Worm (Caenorhabditis elegans) whole organism, L3 larva: ENCODE measurements around the gene mob-4.

Experiments used
- R02D3.7 ChIP-seq: fragments of 150-350 bp; optimal IDR thresholded peaks from 2 replicates; lab custom pipeline; 2014; ENCODE audit warnings: missing biosample characterization, missing genetic modification characterization
- ZK546.5 ChIP-seq: sonication (generic microtip); optimal IDR thresholded peaks from 2 replicates; lab custom pipeline; 2017; ENCODE audit warnings: missing biosample characterization, missing genetic modification characterization
- aly-2 ChIP-seq: fragments of 150-350 bp; optimal IDR thresholded peaks from 2 replicates; lab custom pipeline; 2014; ENCODE audit warnings: missing biosample characterization, missing genetic modification characterization
- ceh-16 ChIP-seq: sonication (generic microtip); optimal IDR thresholded peaks from 2 replicates; lab custom pipeline; 2017; ENCODE audit warnings: missing biosample characterization, missing genetic modification characterization
- ceh-28 ChIP-seq: fragments of 150-350 bp; optimal IDR thresholded peaks from 2 replicates; lab custom pipeline; 2014; ENCODE audit warnings: missing biosample characterization, missing genetic modification reagents, missing genetic modification characterization
- ceh-82 ChIP-seq: fragments of 150-350 bp; optimal IDR thresholded peaks from 2 replicates; lab custom pipeline; 2014; ENCODE audit warnings: missing biosample characterization, missing genetic modification characterization
- ceh-9 ChIP-seq: sonication (generic microtip); optimal IDR thresholded peaks from 2 replicates; lab custom pipeline; 2018; ENCODE audit warnings: missing biosample characterization, missing genetic modification characterization
- daf-12 ChIP-seq: fragments of 150-350 bp; optimal IDR thresholded peaks from 2 replicates; lab custom pipeline; 2014; ENCODE audit warnings: missing biosample characterization, missing genetic modification reagents, missing genetic modification characterization
- egl-5 ChIP-seq: fragments of 150-350 bp; optimal IDR thresholded peaks from 2 replicates; lab custom pipeline; 2017; ENCODE audit warnings: missing biosample characterization, missing genetic modification reagents, missing genetic modification characterization, inconsistent platforms
- elt-2 ChIP-seq: sonication (generic microtip); optimal IDR thresholded peaks from 2 replicates; lab custom pipeline; 2016; ENCODE audit warnings: missing genetic modification reagents, mild to moderate bottlenecking, missing genetic modification characterization, missing compliant biosample characterization
- elt-3 ChIP-seq, 3 experiments: fragments of 150-350 bp in 1 of 3; sonication (generic microtip) in 2 of 3; optimal IDR thresholded peaks; 2 replicates in 2 of 3; 4 replicates in 1 of 3; lab custom pipeline; 2014 to 2017; ENCODE audit warnings: missing biosample characterization in 3 of 3, missing genetic modification characterization in 3 of 3
- eor-1 ChIP-seq, 2 experiments: fragments of 150-350 bp; optimal IDR thresholded peaks; 2 replicates each; lab custom pipeline; 2014 to 2018; ENCODE audit warnings: missing biosample characterization in 2 of 2, missing genetic modification characterization in 2 of 2
- fkh-2 ChIP-seq: fragments of 150-350 bp; optimal IDR thresholded peaks from 2 replicates; lab custom pipeline; 2014; ENCODE audit warnings: missing biosample characterization, missing genetic modification reagents, missing genetic modification characterization
- fos-1 ChIP-seq: fragments of 150-350 bp; optimal IDR thresholded peaks from 2 replicates; lab custom pipeline; 2014; ENCODE audit warnings: missing biosample characterization, missing genetic modification characterization
- jun-1 ChIP-seq: fragments of 150-350 bp; optimal IDR thresholded peaks from 2 replicates; lab custom pipeline; 2014; ENCODE audit warnings: missing biosample characterization, missing genetic modification reagents, missing genetic modification characterization
- lin-15B ChIP-seq: fragments of 150-350 bp; optimal IDR thresholded peaks from 2 replicates; lab custom pipeline; 2014; ENCODE audit warnings: missing biosample characterization, missing genetic modification characterization
- lin-39 ChIP-seq: fragments of 150-350 bp; optimal IDR thresholded peaks from 2 replicates; lab custom pipeline; 2018; ENCODE audit warnings: missing biosample characterization, missing genetic modification reagents, missing genetic modification characterization
- lsy-12 ChIP-seq: sonication (generic microtip); optimal IDR thresholded peaks from 2 replicates; lab custom pipeline; 2016; ENCODE audit warnings: mild to moderate bottlenecking, missing genetic modification characterization, missing compliant biosample characterization
- mdl-1 ChIP-seq: fragments of 150-350 bp; optimal IDR thresholded peaks from 2 replicates; lab custom pipeline; 2014; ENCODE audit warnings: missing biosample characterization, missing genetic modification characterization
- nfya-1 ChIP-seq: sonication (generic microtip); optimal IDR thresholded peaks from 2 replicates; lab custom pipeline; 2017; ENCODE audit warnings: missing genetic modification characterization, mild to moderate bottlenecking, missing compliant biosample characterization, antibody characterized with exemption, moderate library complexity; ENCODE audit not compliant: insufficient read depth
- nhr-11 ChIP-seq: fragments of 150-350 bp; optimal IDR thresholded peaks from 2 replicates; lab custom pipeline; 2014; ENCODE audit warnings: missing biosample characterization, missing genetic modification characterization
- nhr-23 ChIP-seq: fragments of 150-350 bp; optimal IDR thresholded peaks from 2 replicates; lab custom pipeline; 2014; ENCODE audit warnings: missing biosample characterization, missing genetic modification reagents, missing genetic modification characterization
- nhr-237 ChIP-seq: fragments of 150-350 bp; optimal IDR thresholded peaks from 2 replicates; lab custom pipeline; 2014; ENCODE audit warnings: missing biosample characterization, missing genetic modification characterization
- nhr-25 ChIP-seq: sonication (generic microtip); optimal IDR thresholded peaks from 2 replicates; lab custom pipeline; 2017; ENCODE audit warnings: missing biosample characterization, missing genetic modification characterization
- nhr-43 ChIP-seq: sonication (generic microtip); optimal IDR thresholded peaks from 2 replicates; lab custom pipeline; 2016; ENCODE audit warnings: mild to moderate bottlenecking, missing genetic modification characterization, missing compliant biosample characterization; ENCODE audit not compliant: poor library complexity, severe bottlenecking
- nhr-67 ChIP-seq: fragments of 150-350 bp; optimal IDR thresholded peaks from 2 replicates; lab custom pipeline; 2014; ENCODE audit warnings: missing biosample characterization, missing genetic modification characterization
- nhr-76 ChIP-seq: fragments of 150-350 bp; sonication (generic microtip); optimal IDR thresholded peaks from 5 replicates; lab custom pipeline; 2014; ENCODE audit warnings: missing biosample characterization, missing genetic modification characterization
- nhr-77 ChIP-seq: fragments of 150-350 bp; optimal IDR thresholded peaks from 2 replicates; lab custom pipeline; 2014; ENCODE audit warnings: missing biosample characterization, missing genetic modification characterization
- pha-4 ChIP-seq: fragments of 150-350 bp; optimal IDR thresholded peaks from 2 replicates; lab custom pipeline; 2014; ENCODE audit warnings: missing biosample characterization, missing genetic modification reagents, missing genetic modification characterization
- pqm-1 ChIP-seq: fragments of 150-350 bp; optimal IDR thresholded peaks from 2 replicates; lab custom pipeline; 2017; ENCODE audit warnings: missing biosample characterization, missing genetic modification characterization, inconsistent platforms
- sea-2 ChIP-seq: fragments of 150-350 bp; sonication (generic microtip); optimal IDR thresholded peaks from 4 replicates; lab custom pipeline; 2014; ENCODE audit warnings: missing biosample characterization, missing genetic modification reagents, missing genetic modification characterization
- skn-1 ChIP-seq: fragments of 150-350 bp; optimal IDR thresholded peaks from 2 replicates; lab custom pipeline; 2014; ENCODE audit warnings: missing biosample characterization, missing genetic modification characterization
- unc-39 ChIP-seq: sonication (generic microtip); optimal IDR thresholded peaks from 4 replicates; lab custom pipeline; 2017; ENCODE audit warnings: missing biosample characterization, missing genetic modification characterization
- unc-62 ChIP-seq: fragments of 150-350 bp; sonication (generic microtip); optimal IDR thresholded peaks from 4 replicates; lab custom pipeline; 2014; ENCODE audit warnings: missing biosample characterization, missing genetic modification reagents, missing genetic modification characterization
- zag-1 ChIP-seq: fragments of 150-350 bp; optimal IDR thresholded peaks from 2 replicates; lab custom pipeline; 2014; ENCODE audit warnings: missing biosample characterization, missing genetic modification characterization
- ztf-11 ChIP-seq: fragments of 150-350 bp; optimal IDR thresholded peaks from 2 replicates; lab custom pipeline; 2014; ENCODE audit warnings: missing biosample characterization, missing genetic modification characterization
- ztf-4 ChIP-seq: fragments of 150-350 bp; optimal IDR thresholded peaks from 2 replicates; lab custom pipeline; 2014; ENCODE audit warnings: missing biosample characterization, missing genetic modification characterization

The mob-4 gene

DNA sequence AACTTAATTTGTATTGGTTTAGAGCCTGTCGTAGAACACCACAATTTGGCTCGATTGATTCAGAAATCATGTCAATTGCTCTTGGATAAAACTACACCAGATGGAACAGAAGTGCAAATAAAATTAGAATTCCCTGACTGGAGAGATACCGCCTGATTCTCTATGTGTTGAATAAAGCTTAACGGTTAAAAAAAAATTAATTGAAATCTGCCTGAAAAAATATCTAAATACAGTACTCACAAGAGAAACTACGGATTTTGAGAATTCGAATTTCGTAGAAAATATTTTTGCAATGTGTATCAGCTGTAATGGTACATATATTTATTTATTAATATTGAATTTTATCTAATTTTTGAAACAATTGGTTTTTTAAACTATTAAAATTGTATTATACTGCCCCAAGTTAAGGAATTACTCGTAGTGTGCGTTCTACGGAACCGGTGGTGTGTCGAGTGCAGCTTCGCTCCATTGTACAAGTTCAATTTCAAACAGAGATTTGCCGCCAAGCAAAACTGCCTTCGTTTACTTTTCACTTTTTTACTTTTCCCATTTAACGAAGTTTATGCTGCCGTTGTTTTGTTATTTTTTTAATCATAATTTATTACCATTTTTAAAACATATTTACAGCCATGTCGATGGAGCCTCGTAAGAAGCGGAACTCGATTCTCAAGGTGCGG lies 25.2 kb downstream of the mob-4 start, which contains the start of gene knl-1:
TSS of gene knl-1 (plus strand) at position 626 of the 677 bp plus-strand sequence.
- TF ChIP-seq nhr-23 (peak; percentile 51), ceh-28 (tag; lab: Kevin White, UChicago) (no peak), nhr-25 (peak; percentile 28), ceh-9 (tag; lab: Kevin White, UChicago) (no peak), egl-5 (tag; lab: Kevin White, UChicago) (no peak), nfya-1 (tag; lab: Kevin White, UChicago) (peak; percentile 52), elt-2 (tag; lab: Kevin White, UChicago) (peak; percentile 28), lin-15B (tag; lab: Kevin White, UChicago) (peak; percentile 69), nhr-43 (no peak), jun-1 (tag; lab: Kevin White, UChicago) (peak; percentile 6), ceh-82 (no peak), daf-12 (no peak), aly-2 (tag; lab: Kevin White, UChicago) (no peak), nhr-76 (tag; lab: Kevin White, UChicago) (no peak), eor-1 (tag; optimal IDR thresholded peaks at IDR 0.05; lab: Kevin White, UChicago) (no peak), R02D3.7 (tag; lab: Kevin White, UChicago) (peak; percentile 9), ceh-16 (tag; lab: Kevin White, UChicago) (no peak), pha-4 (tag; lab: Kevin White, UChicago) (peak; percentile 94), fkh-2 (no peak), unc-39 (no peak), lin-39 (tag; lab: Kevin White, UChicago) (peak; percentile 44), ztf-4 (no peak), pqm-1 (peak; percentile 5), nhr-237 (no peak), unc-62 (GFP tag; lab: Kevin White, UChicago) (no peak), sea-2 (GFP tag; lab: Kevin White, UChicago) (no peak), nhr-67 (tag; lab: Kevin White, UChicago) (no peak)
- TF ChIP-seq, all 47 proteins: peak for 10

- peak; percentile 53 for TF ChIP-seq lin-39 (tag; lab: Kevin White, UChicago)
- no peak for TF ChIP-seq egl-5 (tag; lab: Kevin White, UChicago)
These were observed 30.0 kb downstream of the mob-4 start, which contains the start of gene F09G8.5 for ce11 chrIII:8254938-8255337. TSS of gene F09G8.5 (plus strand) at chrIII:8254975.

ce11 chrIII:8258045-8258444 lies 33.1 kb downstream of the mob-4 start, which contains the start of gene ncr-2:
TSS of gene ncr-2 (plus strand) at chrIII:8258345.
- no peak for TF ChIP-seq nhr-43
- no peak for TF ChIP-seq ztf-11 (tag; lab: Kevin White, UChicago)
- TF ChIP-seq egl-5 (tag; lab: Kevin White, UChicago) = no peak
- TF ChIP-seq elt-2 (tag; lab: Kevin White, UChicago) = no peak
- no peak for TF ChIP-seq ZK546.5
- TF ChIP-seq, all 47 proteins: peak for 0

ce11 chrIII:8262599-8262998 lies 37.7 kb downstream of the mob-4 start:
- TF ChIP-seq nhr-77 (tag; lab: Kevin White, UChicago) (no peak), aly-2 (tag; lab: Kevin White, UChicago) (no peak), zag-1 (tag; lab: Kevin White, UChicago) (no peak), skn-1 (tag; lab: Kevin White, UChicago) (no peak), fos-1 (no peak), lsy-12 (no peak), sea-2 (GFP tag; lab: Kevin White, UChicago) (no peak), nhr-11 (no peak)
- TF ChIP-seq, all 47 proteins: peak for 0

DNA sequence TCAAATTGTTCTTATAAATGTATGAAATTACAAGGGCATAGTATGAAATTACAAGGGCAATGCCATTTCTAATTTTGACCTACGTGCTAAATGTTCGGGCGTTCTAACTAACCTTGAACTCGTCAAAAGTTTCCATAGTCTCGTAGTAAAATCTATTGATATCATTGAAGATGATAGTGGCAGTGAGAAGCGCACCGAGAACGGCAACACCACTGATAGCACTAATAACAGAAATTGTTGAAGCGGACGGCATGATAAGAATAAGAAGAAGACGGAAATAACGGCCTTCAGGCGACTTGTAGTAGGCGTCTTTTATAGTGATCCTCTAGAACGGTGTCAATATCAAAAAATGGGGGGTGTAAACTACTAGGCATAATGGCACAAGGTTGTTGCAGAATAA lies 38.5 kb downstream of the mob-4 start, which contains the start of gene col-91:
TSS of gene col-91 (minus strand) at position 288 of the 400 bp plus-strand sequence.
- TF ChIP-seq ceh-16 (tag; lab: Kevin White, UChicago) (no peak), nhr-25 (peak; percentile 78), ceh-28 (tag; lab: Kevin White, UChicago) (no peak), elt-3 (tag; optimal IDR thresholded peaks at IDR 0.05; lab: Kevin White, UChicago) (peak in 1 of 3 experiments; percentile 90), unc-39 (no peak), R02D3.7 (tag; lab: Kevin White, UChicago) (no peak), skn-1 (tag; lab: Kevin White, UChicago) (no peak), mdl-1 (tag; lab: Kevin White, UChicago) (no peak), ztf-11 (tag; lab: Kevin White, UChicago) (no peak), fkh-2 (no peak), lsy-12 (no peak)
- TF ChIP-seq, all 47 proteins: peak for 2
